Worm (Caenorhabditis elegans): Measurements from ENCODE around the gene pqn-62.
A peak's percentile ranks its signal among the peaks of the same experiment; 100 is the strongest.

ce11 chrX:5208831-5209230 is 12.9 kb downstream of the pqn-62 start:
- no peak for TF ChIP-seq set-16 (GFP tag; IDR thresholded peaks at IDR 0.05)
- no peak for TF ChIP-seq unc-130 (GFP tag; optimal IDR thresholded peaks at IDR 0.05)
- TF ChIP-seq daf-19 (GFP tag; conservative IDR thresholded peaks at IDR 0.05), result no peak
- no peak for TF ChIP-seq snpc-4 (tag; optimal IDR thresholded peaks at IDR 0.05)
- no peak for TF ChIP-seq lin-13 (GFP tag; optimal IDR thresholded peaks at IDR 0.05)
- no peak for TF ChIP-seq nhr-77 (tag; optimal IDR thresholded peaks at IDR 0.05)
- TF ChIP-seq Y5F2A.4 (GFP tag; optimal IDR thresholded peaks at IDR 0.05), result no peak
- no peak for TF ChIP-seq fos-1 (tag; optimal IDR thresholded peaks at IDR 0.05)
- no peak for TF ChIP-seq ZK546.5 (tag; optimal IDR thresholded peaks at IDR 0.05)
- peak in 1 of 2 experiments; percentile 87 for TF ChIP-seq unc-62 (GFP tag; optimal IDR thresholded peaks at IDR 0.05 in 1 of 2)
- no peak for TF ChIP-seq unc-62 (tag; optimal IDR thresholded peaks at IDR 0.05)
